Worm (Caenorhabditis elegans): Measurements from ENCODE around the gene twk-39.

The twk-39 gene

DNA sequence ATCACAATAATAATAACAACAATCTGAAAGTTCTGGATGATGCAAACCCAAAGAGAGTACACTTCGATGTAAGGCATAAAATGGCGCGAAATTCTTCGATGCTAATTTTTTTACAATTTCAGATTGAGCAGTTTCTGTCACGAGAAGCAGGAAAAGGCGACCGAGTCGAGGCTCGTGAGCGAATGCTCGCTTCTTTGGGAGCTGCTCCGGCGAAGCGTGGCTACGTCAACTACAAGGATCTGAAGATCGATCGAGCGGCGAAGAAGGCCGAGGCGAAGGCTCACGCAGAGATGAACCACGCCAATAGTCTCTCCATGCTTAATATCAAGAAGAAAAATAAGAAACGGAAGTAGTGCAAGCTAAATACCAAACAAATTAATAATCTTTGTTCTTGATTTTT lies 28.5 kb downstream of the twk-39 start:
- TF ChIP-seq nhr-179 (tag; optimal IDR thresholded peaks at IDR 0.05) (no peak), nfyb-1 (GFP tag; IDR thresholded peaks at IDR 0.05) (no peak), zfh-2 (GFP tag; conservative IDR thresholded peaks at IDR 0.05) (peak; percentile 59)

DNA sequence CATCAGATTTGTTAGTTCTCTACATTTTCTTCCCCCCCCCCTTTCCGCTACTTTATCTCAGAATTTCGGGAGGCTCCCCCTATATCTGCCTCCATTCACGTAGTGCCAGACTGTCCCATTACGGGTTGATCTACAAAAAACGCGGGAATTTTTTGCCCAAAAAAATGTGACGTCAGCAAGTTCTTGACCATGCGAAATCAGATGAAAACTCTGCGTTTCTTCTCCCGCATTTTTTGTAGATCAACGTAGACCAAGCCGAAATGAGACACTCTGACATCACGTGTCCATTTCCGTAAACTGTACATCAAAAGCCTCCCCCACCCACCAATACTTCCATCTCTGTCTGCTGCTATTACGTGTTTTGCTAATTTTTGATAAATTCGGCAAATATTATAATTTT lies 29.0 kb downstream of the twk-39 start:
- TF ChIP-seq B0336.3 (GFP tag; IDR thresholded peaks at IDR 0.05) (0 out of 2 replicates have a peak, but pooled peaks have one; percentile 17), atf-7 (tag; optimal IDR thresholded peaks at IDR 0.05) (no peak), nfya-2 (GFP tag; IDR thresholded peaks at IDR 0.05) (no peak), lin-26 (GFP tag; IDR thresholded peaks at IDR 0.05) (0 out of 2 replicates have a peak, but pooled peaks have one; percentile 53), hsf-1 (GFP tag; IDR thresholded peaks at IDR 0.05) (peak; percentile 35; the same call in 1 of the 2 replicates), akir-1 (GFP tag; optimal IDR thresholded peaks at IDR 0.05) (no peak), snpc-1.3 (tag; optimal IDR thresholded peaks at IDR 0.05; ENCODE audit: insufficient read depth) (no peak), mcd-1 (GFP tag; IDR thresholded peaks at IDR 0.05) (peak; percentile 24; the same call in 1 of the 2 replicates), die-1 (tag; optimal IDR thresholded peaks at IDR 0.05) (peak; percentile 12), madf-6 (GFP tag; IDR thresholded peaks at IDR 0.05) (peak; percentile 62), snpc-4 (GFP tag; optimal IDR thresholded peaks at IDR 0.05) (no peak), snpc-4 (tag; optimal IDR thresholded peaks at IDR 0.05) (no peak), F23B12.7 (tag; optimal IDR thresholded peaks at IDR 0.05; ENCODE audit: insufficient read depth) (no peak), rcor-1 (GFP tag; IDR thresholded peaks at IDR 0.05) (no peak), ceh-58 (GFP tag; IDR thresholded peaks at IDR 0.05) (no peak), dox-1 (GFP tag; IDR thresholded peaks at IDR 0.05) (peak; percentile 30; the same call in 1 of the 2 replicates), ama-1 (optimal IDR thresholded peaks at IDR 0.05) (no peak), ama-1 (GFP tag; optimal IDR thresholded peaks at IDR 0.05) (no peak)

DNA sequence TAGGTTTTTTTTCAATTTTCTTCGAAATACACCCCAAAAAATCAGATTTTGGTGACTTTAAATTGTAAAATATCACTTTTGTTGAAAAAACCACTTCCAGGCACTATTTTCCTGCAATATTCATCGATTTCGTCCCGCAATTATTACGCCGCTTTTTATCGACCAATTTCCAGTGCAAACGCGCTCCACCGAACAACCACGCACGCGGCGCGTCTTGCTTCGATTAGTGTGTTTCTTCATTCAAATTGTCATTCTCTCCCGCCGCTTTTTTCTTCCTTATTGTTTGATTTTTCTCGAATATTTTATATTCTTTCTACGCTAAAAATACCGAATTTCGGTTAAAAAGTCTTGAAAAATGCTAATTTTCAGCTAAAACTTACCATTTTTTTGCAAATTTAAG lies 30.1 kb downstream of the twk-39 start:
- peak; percentile 64; the same call in 1 of the 2 replicates for TF ChIP-seq hsf-1 (GFP tag; IDR thresholded peaks at IDR 0.05)
- peak; percentile 72 for TF ChIP-seq F23B12.7 (tag; optimal IDR thresholded peaks at IDR 0.05; ENCODE audit: insufficient read depth)
- peak; percentile 91 for TF ChIP-seq mcd-1 (GFP tag; IDR thresholded peaks at IDR 0.05)
- peak; percentile 78 for TF ChIP-seq athp-1 (tag; optimal IDR thresholded peaks at IDR 0.05)
- peak; percentile 62 for TF ChIP-seq K12H6.12 (tag; optimal IDR thresholded peaks at IDR 0.05)
- TF ChIP-seq aptf-3 (GFP tag; IDR thresholded peaks at IDR 0.05) = no peak
- TF ChIP-seq ekl-4 (GFP tag; IDR thresholded peaks at IDR 0.05) = no peak
- TF ChIP-seq ceh-58 (GFP tag; IDR thresholded peaks at IDR 0.05) = no peak
- no peak for TF ChIP-seq B0261.1 (tag; optimal IDR thresholded peaks at IDR 0.05)
- no peak for TF ChIP-seq C06A6.2 (GFP tag; conservative IDR thresholded peaks at IDR 0.05)
- TF ChIP-seq nfyb-1 (GFP tag; IDR thresholded peaks at IDR 0.05) = peak; percentile 31; the same call in 1 of the 2 replicates
- TF ChIP-seq snpc-4 (GFP tag; optimal IDR thresholded peaks at IDR 0.05) = no peak
- TF ChIP-seq snpc-4 (tag; optimal IDR thresholded peaks at IDR 0.05) = peak in 2 of 4 experiments; percentile 22 to 67
- TF ChIP-seq lin-26 (GFP tag; IDR thresholded peaks at IDR 0.05) = no peak
- peak; percentile 63 for TF ChIP-seq efl-1 (GFP tag; optimal IDR thresholded peaks at IDR 0.05)
- TF ChIP-seq tbp1 (GFP tag; optimal IDR thresholded peaks at IDR 0.05) = peak; percentile 46
- TF ChIP-seq B0336.3 (GFP tag; IDR thresholded peaks at IDR 0.05) = no peak
- no peak for TF ChIP-seq nhr-27 (tag; optimal IDR thresholded peaks at IDR 0.05)
- TF ChIP-seq ceh-40 (GFP tag; IDR thresholded peaks at IDR 0.05) = no peak
- TF ChIP-seq fkh-3 (tag; optimal IDR thresholded peaks at IDR 0.05) = no peak
- no peak for TF ChIP-seq aptf-2 (GFP tag; conservative IDR thresholded peaks at IDR 0.05)
- peak; percentile 55 for TF ChIP-seq ceh-27 (GFP tag; optimal IDR thresholded peaks at IDR 0.05)
- TF ChIP-seq attf-6 (GFP tag; IDR thresholded peaks at IDR 0.05) = no peak
- no peak for TF ChIP-seq C17E4.6 (GFP tag; IDR thresholded peaks at IDR 0.05)
- no peak for TF ChIP-seq snpc-1.3 (tag; optimal IDR thresholded peaks at IDR 0.05; ENCODE audit: insufficient read depth)
- no peak for TF ChIP-seq unc-130 (GFP tag; optimal IDR thresholded peaks at IDR 0.05)
- TF ChIP-seq nhr-80 (tag; optimal IDR thresholded peaks at IDR 0.05) = peak; percentile 56
- no peak for TF ChIP-seq dpff-1 (tag; optimal IDR thresholded peaks at IDR 0.05)
- TF ChIP-seq rcor-1 (GFP tag; IDR thresholded peaks at IDR 0.05) = peak; percentile 40; the same call in 1 of the 2 replicates
- peak; percentile 55 for TF ChIP-seq lin-54 (GFP tag; optimal IDR thresholded peaks at IDR 0.05)
- no peak; the same call in 1 of the 2 replicates for TF ChIP-seq cebp-1 (GFP tag; IDR thresholded peaks at IDR 0.05)
- peak; percentile 70 for TF ChIP-seq cebp-1 (tag; optimal IDR thresholded peaks at IDR 0.05)
- no peak for TF ChIP-seq nfya-2 (GFP tag; IDR thresholded peaks at IDR 0.05)
- no peak for TF ChIP-seq snpc-3.4 (tag; optimal IDR thresholded peaks at IDR 0.05)
- TF ChIP-seq lsy-27 (tag; optimal IDR thresholded peaks at IDR 0.05; ENCODE audit: borderline replicate concordance, insufficient read depth) = no peak
